Fruit fly (Drosophila melanogaster) whole organism, wandering third instar larva: Measurements from ENCODE around the gene bchs.

ENCODE experiments used
- Abd-B ChIP-seq: fragments of >200 bp; optimal IDR thresholded peaks from 2 replicates; lab custom pipeline; 2017; ENCODE audit warnings: missing biosample characterization, missing genetic modification characterization
- CG32264 ChIP-seq: fragments of 200-800 bp; sonication (Bioruptor generic); optimal IDR thresholded peaks from 2 replicates; lab custom pipeline; 2016; ENCODE audit warnings: missing biosample characterization, missing genetic modification characterization
- CG9705 ChIP-seq: fragments of 200-800 bp; sonication (Bioruptor generic); optimal IDR thresholded peaks from 2 replicates; lab custom pipeline; 2018; ENCODE audit warnings: missing biosample characterization, mild to moderate bottlenecking, missing genetic modification characterization
- CrebA ChIP-seq: fragments of 200-800 bp; sonication (Bioruptor generic); optimal IDR thresholded peaks from 2 replicates; lab custom pipeline; 2016; ENCODE audit warnings: missing biosample characterization, mild to moderate bottlenecking, missing genetic modification characterization, borderline replicate concordance
- Dif ChIP-seq: fragments of 200-275, 200-300 bp; sonication (Bioruptor generic); optimal IDR thresholded peaks from 2 replicates; lab custom pipeline; 2018; ENCODE audit warnings: missing biosample characterization, missing genetic modification characterization; ENCODE audit not compliant: partially characterized antibody
- GATAd ChIP-seq: sonication (Bioruptor generic); optimal IDR thresholded peaks from 2 replicates; lab custom pipeline; 2016; ENCODE audit warnings: missing biosample characterization, missing genetic modification characterization
- HLH106 ChIP-seq: fragments of 200-800 bp; optimal IDR thresholded peaks from 3 replicates; lab custom pipeline; 2019; ENCODE audit warnings: missing biosample characterization, mild to moderate bottlenecking, missing genetic modification characterization, moderate library complexity
- Hnf4 ChIP-seq: fragments of 200-800 bp; sonication (Bioruptor generic); optimal IDR thresholded peaks from 2 replicates; lab custom pipeline; 2016; ENCODE audit warnings: missing biosample characterization, mild to moderate bottlenecking, missing genetic modification characterization
- Hr78 ChIP-seq: fragments of >200 bp; optimal IDR thresholded peaks from 2 replicates; lab custom pipeline; 2017; ENCODE audit warnings: missing biosample characterization, missing genetic modification characterization
- Mio ChIP-seq: sonication (Bioruptor generic); optimal IDR thresholded peaks from 2 replicates; lab custom pipeline; 2016; ENCODE audit warnings: missing biosample characterization, missing genetic modification characterization
- Myc ChIP-seq: fragments of >200 bp; optimal IDR thresholded peaks from 2 replicates; lab custom pipeline; 2017
- N ChIP-seq: fragments of >200 bp; optimal IDR thresholded peaks from 2 replicates; lab custom pipeline; 2018; ENCODE audit warnings: missing biosample characterization, missing external identifiers, missing genetic modification characterization
- Sp1 ChIP-seq: fragments of 200-800 bp; sonication (Bioruptor generic); optimal IDR thresholded peaks from 3 replicates; lab custom pipeline; 2019; ENCODE audit warnings: missing biosample characterization, mild to moderate bottlenecking, missing genetic modification characterization, moderate library complexity
- Vsx2 ChIP-seq: fragments of 200-300, 225-300 bp; sonication (Bioruptor generic); optimal IDR thresholded peaks from 2 replicates; lab custom pipeline; 2018; ENCODE audit warnings: missing biosample characterization, missing genetic modification characterization; ENCODE audit not compliant: partially characterized antibody
- br ChIP-seq: fragments of 200-800 bp; sonication (Bioruptor generic); optimal IDR thresholded peaks from 2 replicates; lab custom pipeline; 2016; ENCODE audit warnings: missing biosample characterization, missing genetic modification characterization
- brk ChIP-seq: fragments of 200-800 bp; sonication (Bioruptor generic); optimal IDR thresholded peaks from 2 replicates; lab custom pipeline; 2016; ENCODE audit warnings: missing biosample characterization, mild to moderate bottlenecking, missing genetic modification characterization
- dl ChIP-seq, 2 experiments: fragments of 175-275, 200-275 bp in 1 of 2; fragments of 200-275 bp in 1 of 2; sonication (Bioruptor generic); optimal IDR thresholded peaks; lab custom pipeline; 2018; ENCODE audit warnings: mild to moderate bottlenecking in 2 of 2, missing biosample characterization in 2 of 2, missing genetic modification characterization in 2 of 2, moderate library complexity in 2 of 2; ENCODE audit not compliant: partially characterized antibody in 2 of 2, insufficient read depth in 1 of 2
- dmrt93B ChIP-seq: fragments of 200-800 bp; sonication (Bioruptor generic); optimal IDR thresholded peaks from 2 replicates; lab custom pipeline; 2018; ENCODE audit warnings: missing biosample characterization, mild to moderate bottlenecking, missing genetic modification characterization
- dsf ChIP-seq: sonication (Bioruptor generic); optimal IDR thresholded peaks from 2 replicates; lab custom pipeline; 2016; ENCODE audit warnings: missing biosample characterization, missing genetic modification characterization, borderline replicate concordance
- ey ChIP-seq: fragments of 200-800 bp; sonication (Bioruptor generic); optimal IDR thresholded peaks from 2 replicates; lab custom pipeline; 2016; ENCODE audit warnings: missing biosample characterization, missing genetic modification characterization
- foxo ChIP-seq, 2 experiments: fragments of 200-800 bp; sonication (Bioruptor generic); optimal IDR thresholded peaks; 2 replicates in 1 of 2; 3 replicates in 1 of 2; lab custom pipeline; 2016 to 2017; ENCODE audit warnings: missing biosample characterization in 2 of 2, missing genetic modification characterization in 2 of 2
- fru ChIP-seq: fragments of 200-800 bp; sonication (Bioruptor generic); optimal IDR thresholded peaks from 3 replicates; lab custom pipeline; 2016; ENCODE audit warnings: missing biosample characterization, mild to moderate bottlenecking, missing genetic modification characterization
- h ChIP-seq: fragments of 200-800 bp; sonication (Bioruptor generic); optimal IDR thresholded peaks from 3 replicates; lab custom pipeline; 2016; ENCODE audit warnings: missing biosample characterization, mild to moderate bottlenecking, missing genetic modification characterization
- jim ChIP-seq: fragments of 175-275, 200-325 bp; sonication (Bioruptor generic); optimal IDR thresholded peaks from 2 replicates; lab custom pipeline; 2016; ENCODE audit warnings: missing biosample characterization, mild to moderate bottlenecking, missing genetic modification characterization
- lola ChIP-seq: fragments of >200 bp; optimal IDR thresholded peaks from 2 replicates; lab custom pipeline; 2017; ENCODE audit warnings: missing biosample characterization, missing genetic modification characterization
- sv ChIP-seq: fragments of 200-800 bp; sonication (Bioruptor generic); optimal IDR thresholded peaks from 3 replicates; lab custom pipeline; 2016; ENCODE audit warnings: missing biosample characterization, missing genetic modification characterization
- usp ChIP-seq: fragments of >200 bp; optimal IDR thresholded peaks from 2 replicates; lab custom pipeline; 2017; ENCODE audit warnings: missing biosample characterization, missing genetic modification characterization

The bchs gene

dm6 chr2L:5904585-5904984, 2.4 kb upstream of the bchs start, which contains the start of gene CG9021 (continued):
- no peak for TF ChIP-seq Mio (GFP tag; lab: Kevin White, UChicago)
- TF ChIP-seq N (GFP tag; lab: Kevin White, UChicago) = no peak
- TF ChIP-seq Sp1 (GFP tag; lab: Kevin White, UChicago) = peak; percentile 49

dm6 chr2L:5910189-5910588, 3.2 kb downstream of the bchs start, which contains the start of gene CG14000:
Gene CG14000, minus strand, starts transcription at chr2L:5910289.
- TF ChIP-seq HLH106 = no peak

- TF ChIP-seq Dif = peak; percentile 21
- TF ChIP-seq dl (GFP tag; optimal IDR thresholded peaks at IDR 0.05; lab: Kevin White, UChicago; ENCODE audit: insufficient read depth in 1 of 2, partially characterized antibody in 2 of 2) = no peak
Measured at dm6 chr2L:5923603-5924138, 16.7 kb downstream of the bchs start, which contains the start of gene CG9016. Gene CG9016, minus strand, starts transcription at chr2L:5923653.

dm6 chr2L:5925164-5925563, 18.2 kb downstream of the bchs start:
- no peak for TF ChIP-seq h (GFP tag; lab: Kevin White, UChicago)
- no peak for TF ChIP-seq Vsx2 (GFP tag; lab: Kevin White, UChicago)
- TF ChIP-seq CrebA (GFP tag; lab: Kevin White, UChicago) = no peak
- TF ChIP-seq sv (GFP tag; lab: Kevin White, UChicago) = no peak
- TF ChIP-seq dmrt93B (GFP tag; lab: Kevin White, UChicago) = no peak

- TF ChIP-seq Myc (lab: Kevin White, UChicago) (no peak), jim (no peak), br (GFP tag; lab: Kevin White, UChicago) (no peak), GATAd (GFP tag; lab: Kevin White, UChicago) (no peak), dmrt93B (GFP tag; lab: Kevin White, UChicago) (no peak), CG32264 (GFP tag; lab: Kevin White, UChicago) (no peak), lola (GFP tag; lab: Kevin White, UChicago) (no peak), Hnf4 (GFP tag; lab: Kevin White, UChicago) (no peak), Mio (GFP tag; lab: Kevin White, UChicago) (no peak), Hr78 (GFP tag; lab: Kevin White, UChicago) (no peak), brk (no peak)
Measured at dm6 chr2L:5925637-5926036, 18.7 kb downstream of the bchs start, which contains the start of gene dsf. Gene dsf, plus strand, starts transcription at chr2L:5925937.

- TF ChIP-seq foxo (GFP tag; optimal IDR thresholded peaks at IDR 0.05; lab: Kevin White, UChicago) = no peak
- TF ChIP-seq CrebA (GFP tag; lab: Kevin White, UChicago) = no peak
- TF ChIP-seq CG9705 (GFP tag; lab: Kevin White, UChicago) = no peak
- no peak for TF ChIP-seq Abd-B
- no peak for TF ChIP-seq brk
- TF ChIP-seq fru (GFP tag; lab: Kevin White, UChicago) = no peak
- TF ChIP-seq dmrt93B (GFP tag; lab: Kevin White, UChicago) = no peak
- TF ChIP-seq ey (GFP tag; lab: Kevin White, UChicago) = no peak
- TF ChIP-seq usp (GFP tag; lab: Kevin White, UChicago) = no peak
- TF ChIP-seq dsf (GFP tag; lab: Kevin White, UChicago) = no peak
- no peak for TF ChIP-seq GATAd (GFP tag; lab: Kevin White, UChicago)
- no peak for TF ChIP-seq HLH106
- no peak for TF ChIP-seq Dif
Measured at dm6 chr2L:5927363-5927762, 20.4 kb downstream of the bchs start.
